Worm (Caenorhabditis elegans) whole organism, late embryonic: ENCODE data around the gene T25D1.2.
A peak's percentile ranks its signal among the peaks of the same experiment; 100 is the strongest.

ENCODE experiments used
- C38D4.7 ChIP-seq: fragments of 200-800 bp; sonication (Bioruptor generic); optimal IDR thresholded peaks from 2 replicates; lab custom pipeline; 2018; ENCODE audit warnings: mild to moderate bottlenecking, missing genetic modification characterization, moderate library complexity, missing compliant biosample characterization
- F13H6.1 ChIP-seq: sonication (generic microtip); optimal IDR thresholded peaks from 2 replicates; lab custom pipeline; 2016; ENCODE audit warnings: missing genetic modification characterization, missing compliant biosample characterization
- K02D7.2 ChIP-seq: sonication (generic microtip); optimal IDR thresholded peaks from 2 replicates; lab custom pipeline; 2017; ENCODE audit warnings: mild to moderate bottlenecking, missing genetic modification characterization, missing compliant biosample characterization
- Y22D7AL.16 ChIP-seq: sonication (generic microtip); optimal IDR thresholded peaks from 2 replicates; lab custom pipeline; 2016; ENCODE audit warnings: missing genetic modification characterization, missing compliant biosample characterization
- ama-1 ChIP-seq: fragments of 150-350 bp; optimal IDR thresholded peaks from 2 replicates; lab custom pipeline; 2014
- ceh-14 ChIP-seq: sonication (generic microtip); optimal IDR thresholded peaks from 2 replicates; lab custom pipeline; 2016; ENCODE audit warnings: missing genotype, missing genetic modification characterization, missing compliant biosample characterization
- ceh-18 ChIP-seq: sonication (generic microtip); optimal IDR thresholded peaks from 2 replicates; lab custom pipeline; 2016; ENCODE audit warnings: missing genetic modification characterization, missing compliant biosample characterization
- ceh-19 ChIP-seq: fragments of 200-800 bp; sonication (Bioruptor generic); optimal IDR thresholded peaks from 2 replicates; lab custom pipeline; 2018; ENCODE audit warnings: mild to moderate bottlenecking, missing genetic modification characterization, missing compliant biosample characterization
- ceh-2 ChIP-seq: sonication (generic microtip); optimal IDR thresholded peaks from 2 replicates; lab custom pipeline; 2016; ENCODE audit warnings: missing genotype, missing genetic modification characterization, missing compliant biosample characterization
- ceh-24 ChIP-seq: sonication (generic microtip); optimal IDR thresholded peaks from 2 replicates; lab custom pipeline; 2016; ENCODE audit warnings: mild to moderate bottlenecking, missing genetic modification characterization, missing compliant biosample characterization
- ceh-34 ChIP-seq: sonication (generic microtip); optimal IDR thresholded peaks from 2 replicates; lab custom pipeline; 2016; ENCODE audit warnings: mild to moderate bottlenecking, missing genetic modification characterization, missing compliant biosample characterization
- ceh-45 ChIP-seq: fragments of 200-800 bp; sonication (Bioruptor generic); IDR thresholded peaks from 2 replicates; pipeline ENCODE4 v1.3.6; 2022; ENCODE audit warnings: missing genetic modification reagents, missing genetic modification characterization, missing compliant biosample characterization
- ceh-48 ChIP-seq: sonication (generic microtip); optimal IDR thresholded peaks from 2 replicates; lab custom pipeline; 2016; ENCODE audit warnings: missing genetic modification characterization, inconsistent platforms, missing compliant biosample characterization
- ceh-6 ChIP-seq: fragments of 200-800 bp; sonication (Bioruptor generic); optimal IDR thresholded peaks from 2 replicates; lab custom pipeline; 2018; ENCODE audit warnings: mild to moderate bottlenecking, missing genetic modification characterization, missing compliant biosample characterization
- che-1 ChIP-seq: sonication (generic microtip); optimal IDR thresholded peaks from 2 replicates; lab custom pipeline; 2016; ENCODE audit warnings: mild to moderate bottlenecking, missing genetic modification characterization, missing compliant biosample characterization
- dmd-4 ChIP-seq: sonication (generic microtip); optimal IDR thresholded peaks from 2 replicates; lab custom pipeline; 2016; ENCODE audit warnings: borderline replicate concordance, missing genetic modification characterization, missing compliant biosample characterization
- dve-1 ChIP-seq: sonication (generic microtip); optimal IDR thresholded peaks from 2 replicates; lab custom pipeline; 2017; ENCODE audit warnings: antibody characterized with exemption, mild to moderate bottlenecking, missing genetic modification characterization, missing compliant biosample characterization
- elt-2 ChIP-seq: sonication (generic microtip); optimal IDR thresholded peaks from 2 replicates; lab custom pipeline; 2016; ENCODE audit warnings: missing genetic modification reagents, missing genetic modification characterization, missing compliant biosample characterization
- fax-1 ChIP-seq: sonication (generic microtip); optimal IDR thresholded peaks from 2 replicates; lab custom pipeline; 2016; ENCODE audit warnings: missing genotype, missing genetic modification characterization, missing compliant biosample characterization
- fkh-10 ChIP-seq: fragments of 150-350 bp; optimal IDR thresholded peaks from 2 replicates; lab custom pipeline; 2014; ENCODE audit warnings: missing biosample characterization, missing genetic modification reagents, missing genetic modification characterization
- fkh-6 ChIP-seq: sonication (generic microtip); optimal IDR thresholded peaks from 2 replicates; lab custom pipeline; 2016; ENCODE audit warnings: missing genetic modification characterization, missing compliant biosample characterization
- gmeb-2 ChIP-seq: sonication (generic microtip); optimal IDR thresholded peaks from 2 replicates; lab custom pipeline; 2016; ENCODE audit warnings: missing genetic modification characterization, inconsistent platforms, missing compliant biosample characterization
- hlh-13 ChIP-seq: fragments of 200-800 bp; sonication (Bioruptor generic); optimal IDR thresholded peaks from 2 replicates; lab custom pipeline; 2018; ENCODE audit warnings: mild to moderate bottlenecking, missing genetic modification characterization, missing compliant biosample characterization
- hlh-15 ChIP-seq: sonication (generic microtip); optimal IDR thresholded peaks from 2 replicates; lab custom pipeline; 2016; ENCODE audit warnings: missing genetic modification characterization, missing compliant biosample characterization
- hlh-30 ChIP-seq: sonication (generic microtip); optimal IDR thresholded peaks from 2 replicates; lab custom pipeline; 2017; ENCODE audit warnings: antibody characterized with exemption, missing genetic modification characterization, missing compliant biosample characterization; ENCODE audit not compliant: insufficient read depth
- hlh-6 ChIP-seq: sonication (generic microtip); optimal IDR thresholded peaks from 2 replicates; lab custom pipeline; 2016; ENCODE audit warnings: missing genotype, missing genetic modification characterization, missing compliant biosample characterization
- hlh-8 ChIP-seq: sonication (generic microtip); optimal IDR thresholded peaks from 2 replicates; lab custom pipeline; 2016; ENCODE audit warnings: missing genotype, missing genetic modification characterization, missing compliant biosample characterization
- lin-11 ChIP-seq: fragments of 200-800 bp; sonication (Bioruptor generic); optimal IDR thresholded peaks from 2 replicates; lab custom pipeline; 2018; ENCODE audit warnings: mild to moderate bottlenecking, missing genetic modification characterization, missing compliant biosample characterization
- mec-3 ChIP-seq: sonication (generic microtip); optimal IDR thresholded peaks from 2 replicates; lab custom pipeline; 2016; ENCODE audit warnings: borderline replicate concordance, missing genetic modification characterization, missing compliant biosample characterization
- nfya-1 ChIP-seq: sonication (generic microtip); optimal IDR thresholded peaks from 2 replicates; lab custom pipeline; 2017; ENCODE audit warnings: missing genetic modification characterization, mild to moderate bottlenecking, missing compliant biosample characterization, antibody characterized with exemption, moderate library complexity
- npax-4 ChIP-seq: sonication (generic microtip); optimal IDR thresholded peaks from 2 replicates; lab custom pipeline; 2016; ENCODE audit warnings: missing genetic modification characterization, missing compliant biosample characterization
- odd-2 ChIP-seq: sonication (generic microtip); optimal IDR thresholded peaks from 2 replicates; lab custom pipeline; 2017; ENCODE audit warnings: antibody characterized with exemption, mild to moderate bottlenecking, missing genetic modification characterization, missing compliant biosample characterization
- pat-9 ChIP-seq: fragments of 200-800 bp; sonication (Bioruptor generic); optimal IDR thresholded peaks from 2 replicates; lab custom pipeline; 2018; ENCODE audit warnings: mild to moderate bottlenecking, missing genetic modification characterization, moderate library complexity, missing compliant biosample characterization
- pax-1 ChIP-seq: fragments of 150-350 bp; optimal IDR thresholded peaks from 2 replicates; lab custom pipeline; 2014; ENCODE audit warnings: missing biosample characterization, missing genetic modification characterization
- pha-2 ChIP-seq: sonication (generic microtip); optimal IDR thresholded peaks from 2 replicates; lab custom pipeline; 2017; ENCODE audit warnings: mild to moderate bottlenecking, missing genetic modification characterization, missing compliant biosample characterization
- pha-4 ChIP-seq: fragments of 150-350 bp; optimal IDR thresholded peaks from 2 replicates; lab custom pipeline; 2018; ENCODE audit warnings: missing biosample characterization, missing genetic modification reagents, missing genetic modification characterization
- pros-1 ChIP-seq: fragments of 150-350 bp; optimal IDR thresholded peaks from 2 replicates; lab custom pipeline; 2014; ENCODE audit warnings: missing biosample characterization, missing genetic modification reagents, missing genetic modification characterization
- sox-2 ChIP-seq: fragments of 200-800 bp; sonication (Bioruptor generic); IDR thresholded peaks from 2 replicates; pipeline ENCODE4 v1.3.6; 2022; ENCODE audit warnings: missing genetic modification reagents, missing genetic modification characterization, missing compliant biosample characterization
- sox-4 ChIP-seq: sonication (generic microtip); optimal IDR thresholded peaks from 2 replicates; lab custom pipeline; 2017; ENCODE audit warnings: mild to moderate bottlenecking, missing genetic modification characterization, inconsistent platforms, missing compliant biosample characterization
- syd-9 ChIP-seq: sonication (generic microtip); optimal IDR thresholded peaks from 2 replicates; lab custom pipeline; 2016; ENCODE audit warnings: mild to moderate bottlenecking, missing genetic modification characterization, moderate library complexity, missing compliant biosample characterization
- tbx-2 ChIP-seq: sonication (generic microtip); optimal IDR thresholded peaks from 2 replicates; lab custom pipeline; 2016; ENCODE audit warnings: missing genetic modification characterization, missing compliant biosample characterization
- tbx-7 ChIP-seq: sonication (generic microtip); optimal IDR thresholded peaks from 2 replicates; lab custom pipeline; 2016; ENCODE audit warnings: missing genotype, missing genetic modification characterization, missing compliant biosample characterization
- unc-3 ChIP-seq, 2 experiments: fragments of 200-800 bp in 1 of 2; sonication (Bioruptor generic) in 1 of 2; sonication (generic microtip) in 1 of 2; conservative IDR thresholded peaks in 1 of 2; optimal IDR thresholded peaks in 1 of 2; 2 replicates each; pipeline versions ENCODE4 v1.3.6 to Lab custom; 2016 to 2022; ENCODE audit warnings: missing compliant biosample characterization in 2 of 2, missing genetic modification characterization in 2 of 2, missing genetic modification reagents in 1 of 2
- unc-55 ChIP-seq: sonication (generic microtip); optimal IDR thresholded peaks from 2 replicates; lab custom pipeline; 2017; ENCODE audit warnings: missing biosample characterization, missing genetic modification reagents, missing genetic modification characterization
- zip-5 ChIP-seq: sonication (generic microtip); optimal IDR thresholded peaks from 2 replicates; lab custom pipeline; 2016; ENCODE audit warnings: missing genetic modification characterization, missing compliant biosample characterization

The T25D1.2 gene

ce11 chrX:16519517-16519916 lies 4.2 kb downstream of the T25D1.2 start, which contains the start of gene T25D1.1:
Gene T25D1.1, plus strand, starts transcription at chrX:16519817.
- TF ChIP-seq mec-3 (tag; lab: Kevin White, UChicago) (no peak), zip-5 (tag; lab: Kevin White, UChicago) (no peak), sox-4 (tag; lab: Kevin White, UChicago) (no peak), lin-11 (tag; lab: Kevin White, UChicago) (no peak), C38D4.7 (GFP tag; lab: Kevin White, UChicago) (no peak), syd-9 (tag; lab: Kevin White, UChicago) (no peak), hlh-15 (tag; lab: Kevin White, UChicago) (no peak), pha-2 (no peak), hlh-8 (tag; lab: Kevin White, UChicago) (no peak), F13H6.1 (no peak), hlh-30 (tag; lab: Kevin White, UChicago) (no peak), tbx-2 (tag; lab: Kevin White, UChicago) (no peak)
- TF ChIP-seq, all 69 proteins: peak for 0

- TF ChIP-seq ceh-45 (GFP tag; lab: Robert Waterston, UW) = no peak
- TF ChIP-seq pax-1 (tag; lab: Kevin White, UChicago) = no peak
- TF ChIP-seq hlh-30 (tag; lab: Kevin White, UChicago) = no peak
- TF ChIP-seq ama-1 (lab: Kevin White, UChicago) = no peak
- TF ChIP-seq ceh-19 = no peak
Measured at ce11 chrX:16521722-16522121, 6.4 kb downstream of the T25D1.2 start.

ce11 chrX:16524310-16524709 lies 8.9 kb downstream of the T25D1.2 start:
- TF ChIP-seq hlh-8 (tag; lab: Kevin White, UChicago) (no peak), gmeb-2 (tag; lab: Kevin White, UChicago) (no peak), ceh-6 (GFP tag; lab: Kevin White, UChicago) (no peak), sox-4 (tag; lab: Kevin White, UChicago) (no peak), K02D7.2 (tag; lab: Kevin White, UChicago) (no peak), F13H6.1 (no peak), ceh-14 (tag; lab: Kevin White, UChicago) (no peak)

- TF ChIP-seq sox-2 (GFP tag; lab: Robert Waterston, UW) (no peak), fax-1 (no peak), unc-55 (GFP tag; lab: Kevin White, UChicago) (peak; percentile 52), elt-2 (tag; lab: Kevin White, UChicago) (no peak), fkh-6 (tag; lab: Kevin White, UChicago) (no peak), odd-2 (tag; lab: Kevin White, UChicago) (no peak), ceh-2 (tag; lab: Kevin White, UChicago) (no peak), syd-9 (tag; lab: Kevin White, UChicago) (no peak), K02D7.2 (tag; lab: Kevin White, UChicago) (no peak), che-1 (tag; lab: Kevin White, UChicago) (no peak), dve-1 (tag; lab: Kevin White, UChicago) (no peak), nfya-1 (tag; lab: Kevin White, UChicago) (no peak), pros-1 (no peak), hlh-6 (no peak), pax-1 (tag; lab: Kevin White, UChicago) (no peak), npax-4 (no peak), ceh-48 (no peak), ceh-34 (tag; lab: Kevin White, UChicago) (peak; percentile 28), C38D4.7 (GFP tag; lab: Kevin White, UChicago) (no peak), hlh-13 (GFP tag; lab: Kevin White, UChicago) (no peak), mec-3 (tag; lab: Kevin White, UChicago) (no peak), tbx-7 (tag; lab: Kevin White, UChicago) (no peak), pat-9 (tag; lab: Kevin White, UChicago) (peak; percentile 60), ceh-24 (tag; lab: Kevin White, UChicago) (no peak), pha-4 (no peak), tbx-2 (tag; lab: Kevin White, UChicago) (no peak), ceh-18 (tag; lab: Kevin White, UChicago) (peak; percentile 60), Y22D7AL.16 (no peak), dmd-4 (tag; lab: Kevin White, UChicago) (no peak), unc-3 (GFP tag; conservative IDR thresholded peaks at IDR 0.05; lab: Robert Waterston, UW) (no peak), unc-3 (tag; optimal IDR thresholded peaks at IDR 0.05; lab: Kevin White, UChicago) (no peak), pha-2 (no peak), fkh-10 (no peak)
Measured at ce11 chrX:16525632-16526031, 10.3 kb downstream of the T25D1.2 start.
